Fruit fly (Drosophila melanogaster) whole organism, embryonic: ENCODE data around the gene CG3748.

Experiments
- CG3847 ChIP-seq: fragments of 200-800 bp; sonication (Bioruptor generic); IDR thresholded peaks from 2 replicates; pipeline ENCODE4 v1.3.6; 2022; ENCODE audit warnings: missing biosample characterization, missing genetic modification characterization
- Sox100B ChIP-seq: fragments of 200-800 bp; sonication (Bioruptor generic); optimal IDR thresholded peaks from 3 replicates; lab custom pipeline; 2018; ENCODE audit warnings: missing biosample characterization, mild to moderate bottlenecking, missing genetic modification characterization
- ken ChIP-seq: fragments of 200-800 bp; sonication (Bioruptor generic); IDR thresholded peaks from 3 replicates; pipeline ENCODE4 v1.3.6; 2022; ENCODE audit warnings: missing biosample characterization, missing genetic modification characterization
- tll ChIP-seq, 2 experiments: fragments of 200-800 bp in 1 of 2; fragments of >200 bp in 1 of 2; sonication (Bioruptor generic) in 1 of 2; optimal IDR thresholded peaks; 2 replicates each; lab custom pipeline; 2017 to 2019; ENCODE audit warnings: missing biosample characterization in 2 of 2, missing genetic modification characterization in 2 of 2, mild to moderate bottlenecking in 1 of 2, moderate library complexity in 1 of 2

- TF ChIP-seq Sox100B (GFP tag; lab: Kevin White, UChicago) (peak; percentile 12), ken (GFP tag; lab: Robert Waterston, UW) (no peak), CG3847 (GFP tag; lab: Robert Waterston, UW) (peak; percentile 50), tll (GFP tag; optimal IDR thresholded peaks at IDR 0.05; lab: Kevin White, UChicago) (no peak)
Measured at dm6 chr2L:9387240-9387672, 44.6 kb downstream of the CG3748 start, which contains the start of gene Aldh.
